Worm (Caenorhabditis elegans) whole organism, L1 larva: Measurements from ENCODE around the gene clec-258.

ENCODE experiments used
- C16A3.4 ChIP-seq: fragments of 150-350 bp; optimal IDR thresholded peaks from 2 replicates; lab custom pipeline; 2014; ENCODE audit warnings: missing biosample characterization, missing genetic modification characterization
- C34B4.2 ChIP-seq: sonication (generic microtip); optimal IDR thresholded peaks from 2 replicates; lab custom pipeline; 2017; ENCODE audit warnings: mild to moderate bottlenecking, missing genetic modification characterization, missing compliant biosample characterization
- Y116A8C.19 ChIP-seq: sonication (generic microtip); optimal IDR thresholded peaks from 2 replicates; lab custom pipeline; 2016; ENCODE audit warnings: missing compliant biosample characterization, missing genetic modification characterization, borderline replicate concordance
- ceh-8 ChIP-seq: fragments of 200-800 bp; sonication (Bioruptor generic); optimal IDR thresholded peaks from 2 replicates; lab custom pipeline; 2018; ENCODE audit warnings: mild to moderate bottlenecking, missing genetic modification characterization, moderate library complexity, missing compliant biosample characterization
- ceh-88 ChIP-seq: fragments of 200-800 bp; sonication (Bioruptor generic); IDR thresholded peaks from 2 replicates; pipeline ENCODE4 v1.3.6; 2022; ENCODE audit warnings: missing genetic modification characterization, missing compliant biosample characterization
- ces-1 ChIP-seq: fragments of 150-350 bp; optimal IDR thresholded peaks from 2 replicates; lab custom pipeline; 2014; ENCODE audit warnings: missing biosample characterization, missing genetic modification reagents, missing genetic modification characterization
- egl-13 ChIP-seq: sonication (generic microtip); optimal IDR thresholded peaks from 2 replicates; lab custom pipeline; 2016; ENCODE audit warnings: missing genotype, missing genetic modification reagents, missing genetic modification characterization, missing compliant biosample characterization
- egl-27 ChIP-seq, 2 experiments: fragments of 150-350 bp in 1 of 2; sonication (generic microtip); optimal IDR thresholded peaks; 3 replicates each; lab custom pipeline; 2017 to 2018; ENCODE audit warnings: missing biosample characterization in 2 of 2, missing genetic modification characterization in 2 of 2, missing genetic modification reagents in 2 of 2
- elt-2 ChIP-seq: sonication (generic microtip); optimal IDR thresholded peaks from 2 replicates; lab custom pipeline; 2016; ENCODE audit warnings: missing genetic modification characterization, mild to moderate bottlenecking, inconsistent platforms, missing compliant biosample characterization, missing genetic modification reagents
- elt-3 ChIP-seq, 6 experiments: fragments of 150-350 bp in 1 of 6; sonication (generic microtip); optimal IDR thresholded peaks; 2 replicates each; lab custom pipeline; 2017 to 2018; ENCODE audit warnings: missing biosample characterization in 6 of 6, missing genetic modification characterization in 6 of 6, inconsistent platforms in 1 of 6
- fkh-8 ChIP-seq: sonication (generic microtip); optimal IDR thresholded peaks from 2 replicates; lab custom pipeline; 2016; ENCODE audit warnings: mild to moderate bottlenecking, missing genetic modification characterization, missing compliant biosample characterization
- fos-1 ChIP-seq: fragments of 150-350 bp; optimal IDR thresholded peaks from 2 replicates; lab custom pipeline; 2014; ENCODE audit warnings: missing biosample characterization, missing genetic modification characterization
- hlh-4 ChIP-seq: sonication (generic microtip); optimal IDR thresholded peaks from 2 replicates; lab custom pipeline; 2016; ENCODE audit warnings: mild to moderate bottlenecking, missing genetic modification characterization, missing compliant biosample characterization
- irx-1 ChIP-seq: sonication (generic microtip); optimal IDR thresholded peaks from 2 replicates; lab custom pipeline; 2016; ENCODE audit warnings: missing genetic modification characterization, missing compliant biosample characterization
- isw-1 ChIP-seq: fragments of 200-800 bp; sonication (Bioruptor generic); IDR thresholded peaks from 2 replicates; pipeline ENCODE4 v1.3.6; 2022; ENCODE audit warnings: missing genetic modification characterization, missing compliant biosample characterization
- lin-13 ChIP-seq: fragments of 150-350 bp; optimal IDR thresholded peaks from 2 replicates; lab custom pipeline; 2014; ENCODE audit warnings: missing biosample characterization, missing genetic modification reagents, missing genetic modification characterization
- lin-35 ChIP-seq, 2 experiments: fragments of 150-350 bp; optimal IDR thresholded peaks; 2 replicates each; lab custom pipeline; 2014; ENCODE audit warnings: missing biosample characterization in 2 of 2, missing genetic modification characterization in 2 of 2, missing genetic modification reagents in 2 of 2
- lin-39 ChIP-seq: fragments of 150-350 bp; optimal IDR thresholded peaks from 2 replicates; lab custom pipeline; 2014; ENCODE audit warnings: missing biosample characterization, missing genetic modification reagents, missing genetic modification characterization
- mep-1 ChIP-seq: fragments of 150-350 bp; optimal IDR thresholded peaks from 2 replicates; lab custom pipeline; 2014; ENCODE audit warnings: missing biosample characterization, missing genetic modification characterization
- nhr-11 ChIP-seq: fragments of 150-350 bp; optimal IDR thresholded peaks from 2 replicates; lab custom pipeline; 2014; ENCODE audit warnings: missing biosample characterization, missing genetic modification characterization
- nhr-12 ChIP-seq: sonication (generic microtip); optimal IDR thresholded peaks from 2 replicates; lab custom pipeline; 2017; ENCODE audit warnings: missing biosample characterization, missing genetic modification characterization
- nhr-19 ChIP-seq: fragments of 200-800 bp; sonication (Bioruptor generic); conservative IDR thresholded peaks from 2 replicates; pipeline ENCODE4 v1.3.6; 2022; ENCODE audit warnings: missing genetic modification characterization, missing compliant biosample characterization
- nhr-47 ChIP-seq: sonication (generic microtip); optimal IDR thresholded peaks from 2 replicates; lab custom pipeline; 2016; ENCODE audit warnings: mild to moderate bottlenecking, missing genetic modification characterization, moderate library complexity, missing compliant biosample characterization
- nhr-71 ChIP-seq: sonication (generic microtip); optimal IDR thresholded peaks from 2 replicates; lab custom pipeline; 2016; ENCODE audit warnings: mild to moderate bottlenecking, missing genetic modification characterization, moderate library complexity, missing compliant biosample characterization
- pqm-1 ChIP-seq: sonication (generic microtip); optimal IDR thresholded peaks from 3 replicates; lab custom pipeline; 2017; ENCODE audit warnings: missing biosample characterization, missing genetic modification characterization
- tbx-2 ChIP-seq: sonication (generic microtip); optimal IDR thresholded peaks from 2 replicates; lab custom pipeline; 2016; ENCODE audit warnings: missing genetic modification characterization, missing compliant biosample characterization
- unc-86 ChIP-seq: sonication (generic microtip); optimal IDR thresholded peaks from 2 replicates; lab custom pipeline; 2016; ENCODE audit warnings: missing genetic modification characterization, missing compliant biosample characterization
- vab-15 ChIP-seq: sonication (generic microtip); optimal IDR thresholded peaks from 2 replicates; lab custom pipeline; 2017; ENCODE audit warnings: missing genotype, mild to moderate bottlenecking, missing genetic modification characterization, missing compliant biosample characterization
- zag-1 ChIP-seq: fragments of 150-350 bp; optimal IDR thresholded peaks from 2 replicates; lab custom pipeline; 2014; ENCODE audit warnings: missing biosample characterization, missing genetic modification characterization
- zip-4 ChIP-seq: fragments of 200-800 bp; sonication (Bioruptor generic); optimal IDR thresholded peaks from 2 replicates; lab custom pipeline; 2018; ENCODE audit warnings: mild to moderate bottlenecking, missing genetic modification characterization, moderate library complexity, missing compliant biosample characterization
- ztf-11 ChIP-seq, 2 experiments: sonication (generic microtip); optimal IDR thresholded peaks; 2 replicates each; lab custom pipeline; 2016 to 2017; ENCODE audit warnings: missing genetic modification characterization in 2 of 2, missing biosample characterization in 1 of 2, missing compliant biosample characterization in 1 of 2
- ztf-4 ChIP-seq: fragments of 150-350 bp; optimal IDR thresholded peaks from 2 replicates; lab custom pipeline; 2014; ENCODE audit warnings: missing biosample characterization, missing genetic modification characterization

clec-258 gene

DNA sequence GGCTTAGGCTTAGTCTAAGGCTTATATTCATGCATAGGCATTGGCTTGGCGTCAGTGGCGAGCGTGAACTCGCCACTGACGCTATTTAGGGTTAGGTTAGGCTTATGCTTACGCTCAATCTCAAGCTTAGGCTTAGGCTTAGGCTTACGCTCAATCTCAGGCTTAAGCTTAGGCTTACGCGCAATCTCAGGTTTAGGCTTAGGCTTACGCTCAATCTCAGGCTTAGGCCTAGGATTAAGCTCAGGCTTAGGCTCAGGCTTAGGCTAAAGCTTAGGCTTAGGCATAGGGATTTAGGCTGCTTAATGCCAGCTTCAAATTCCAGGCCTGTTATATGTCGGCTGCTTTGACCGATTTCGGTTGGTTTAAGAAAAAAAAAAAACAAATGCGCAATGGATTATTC is 31.9 kb downstream of the clec-258 start:
- TF ChIP-seq hlh-4 (tag; lab: Kevin White, UChicago) (no peak), nhr-11 (no peak)

ce11 chrV:19822093-19822492 is 33.9 kb downstream of the clec-258 start, which contains the start of gene Y116F11B.17:
Gene Y116F11B.17 (minus strand): TSS chrV:19822193.
- TF ChIP-seq nhr-11 (no peak), fos-1 (tag; lab: Kevin White, UChicago) (no peak), Y116A8C.19 (no peak), lin-39 (no peak), elt-3 (tag; optimal IDR thresholded peaks at IDR 0.05; lab: Kevin White, UChicago) (no peak), lin-35 (GFP tag; optimal IDR thresholded peaks at IDR 0.05; lab: Kevin White, UChicago) (no peak), nhr-12 (tag; lab: Kevin White, UChicago) (no peak), isw-1 (no peak), tbx-2 (no peak), nhr-19 (GFP tag; lab: Robert Waterston, UW) (no peak), zip-4 (no peak), fkh-8 (no peak), ceh-88 (no peak), pqm-1 (no peak)

DNA sequence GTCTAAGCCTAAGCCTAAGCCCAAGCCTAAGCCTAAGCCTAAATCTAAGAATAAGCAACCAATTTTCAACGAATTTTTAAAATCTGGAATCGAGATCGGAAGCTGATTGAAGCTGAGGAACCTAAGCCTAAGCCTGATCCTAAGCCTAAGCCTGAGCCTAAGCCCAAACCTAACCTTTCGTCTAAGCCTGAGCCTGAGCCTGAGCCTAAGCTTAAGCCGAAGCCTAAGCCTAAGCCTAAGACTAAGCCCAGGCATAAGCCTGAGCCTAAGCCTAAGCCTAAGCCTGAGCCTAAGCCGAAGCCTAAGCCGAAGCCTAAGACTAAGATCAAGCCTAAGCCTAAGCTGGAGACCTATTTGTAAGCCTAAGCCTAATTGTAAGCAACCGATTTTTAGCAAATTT is 39.2 kb downstream of the clec-258 start:
- TF ChIP-seq zag-1 (tag; lab: Kevin White, UChicago), result no peak
- TF ChIP-seq ztf-4 (tag; lab: Kevin White, UChicago), result no peak
- no peak for TF ChIP-seq ceh-88
- no peak for TF ChIP-seq C16A3.4 (tag; lab: Kevin White, UChicago)
- TF ChIP-seq fos-1 (tag; lab: Kevin White, UChicago), result no peak
- TF ChIP-seq nhr-47 (tag; lab: Kevin White, UChicago), result no peak
- TF ChIP-seq lin-13 (GFP tag; lab: Kevin White, UChicago), result no peak
- TF ChIP-seq vab-15 (tag; lab: Kevin White, UChicago), result no peak
- no peak for TF ChIP-seq isw-1

DNA sequence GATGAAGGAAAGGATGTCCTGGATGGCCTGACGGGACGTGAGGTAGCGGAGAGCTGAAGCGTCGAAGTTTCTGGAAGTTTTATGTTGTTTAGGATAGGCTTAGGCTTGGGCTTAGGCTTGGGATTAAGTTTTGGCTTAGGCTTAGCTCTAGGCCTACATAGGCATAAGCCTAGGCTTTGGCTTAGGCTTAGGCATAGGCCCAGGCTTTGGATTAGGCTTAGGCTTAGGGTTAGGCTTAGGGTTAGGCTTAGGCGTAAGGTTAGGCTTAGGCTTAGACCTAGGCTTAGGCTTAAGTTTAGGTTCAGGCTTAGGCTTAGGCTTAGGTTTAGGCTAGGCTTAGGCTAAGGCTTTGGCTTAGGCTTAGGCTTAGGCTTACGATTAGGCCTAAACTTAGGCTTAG is 41.0 kb downstream of the clec-258 start:
- TF ChIP-seq C16A3.4 (tag; lab: Kevin White, UChicago), result no peak
- no peak for TF ChIP-seq fos-1 (tag; lab: Kevin White, UChicago)
- no peak for TF ChIP-seq ceh-8 (GFP tag; lab: Kevin White, UChicago)
- no peak for TF ChIP-seq ztf-11 (tag; optimal IDR thresholded peaks at IDR 0.05; lab: Kevin White, UChicago)
- no peak for TF ChIP-seq ztf-4 (tag; lab: Kevin White, UChicago)
- no peak for TF ChIP-seq nhr-71
- no peak for TF ChIP-seq C34B4.2 (tag; lab: Kevin White, UChicago)
- TF ChIP-seq egl-27 (tag; optimal IDR thresholded peaks at IDR 0.05; lab: Kevin White, UChicago), result no peak
- TF ChIP-seq lin-35 (GFP tag; optimal IDR thresholded peaks at IDR 0.05; lab: Kevin White, UChicago), result no peak
- no peak for TF ChIP-seq irx-1 (tag; lab: Kevin White, UChicago)
- TF ChIP-seq ces-1 (GFP tag; lab: Kevin White, UChicago), result no peak
- TF ChIP-seq mep-1 (tag; lab: Kevin White, UChicago), result no peak
- no peak for TF ChIP-seq unc-86

DNA sequence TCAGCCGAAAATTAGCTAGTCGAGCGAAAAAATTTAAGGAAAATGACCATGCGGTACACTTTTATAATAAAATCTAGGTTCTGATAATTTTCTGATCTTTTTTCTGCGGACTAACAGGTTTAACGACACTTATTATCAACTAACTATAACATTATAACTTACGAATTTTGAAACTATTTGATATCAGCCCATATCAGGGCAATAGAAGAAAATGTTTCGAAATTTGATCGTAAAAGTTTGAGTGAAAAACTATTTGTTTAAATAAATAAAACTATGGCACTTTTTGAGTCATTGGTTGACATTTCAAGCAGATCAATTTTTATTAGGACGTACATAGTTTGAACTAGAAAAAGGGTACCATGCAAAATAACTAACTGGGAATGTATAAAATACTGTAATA is 42.6 kb downstream of the clec-258 start, which contains the start of gene pcp-4:
Gene pcp-4, minus strand, starts transcription at position 197 of the 400 bp plus-strand sequence.
- TF ChIP-seq egl-13 (tag; lab: Kevin White, UChicago), result no peak

ce11 chrV:19831588-19831987 is 43.3 kb downstream of the clec-258 start:
- peak; percentile 25 for TF ChIP-seq elt-2
- TF ChIP-seq irx-1 (tag; lab: Kevin White, UChicago), result no peak
- TF ChIP-seq, all 84 proteins: peak for 1
